Fruit fly (Drosophila melanogaster): ENCODE data around the gene btsz.

- peak; percentile 69 for TF ChIP-seq CG17806 (tag; optimal IDR thresholded peaks at IDR 0.05)
- no peak for TF ChIP-seq CG13204 (GFP tag; optimal IDR thresholded peaks at IDR 0.05)
- TF ChIP-seq Snoo (tag; optimal IDR thresholded peaks at IDR 0.05) = peak; percentile 3
- peak; percentile 85 for TF ChIP-seq CG14655 (GFP tag; optimal IDR thresholded peaks at IDR 0.05)
- TF ChIP-seq CG10348 (GFP tag; IDR thresholded peaks at IDR 0.05) = peak; percentile 35; the same call in 1 of the 2 replicates
- TF ChIP-seq gl (tag; optimal IDR thresholded peaks at IDR 0.05) = no peak
Observed at dm6 chr3R:14846924-14847599, 28.2 kb downstream of the btsz start.
